Fruit fly (Drosophila melanogaster) whole organism, prepupa: ENCODE data around the gene CG9727.

Source experiments
- Blimp-1 ChIP-seq: fragments of 200-800 bp; sonication (Bioruptor generic); optimal IDR thresholded peaks from 3 replicates; lab custom pipeline; 2017; ENCODE audit warnings: missing biosample characterization, missing genetic modification characterization, mild to moderate bottlenecking, moderate library complexity, missing genetic modification reagents
- CG3032 ChIP-seq: fragments of 200-800 bp; optimal IDR thresholded peaks from 2 replicates; lab custom pipeline; 2019; ENCODE audit warnings: missing biosample characterization, mild to moderate bottlenecking, missing genetic modification characterization, moderate library complexity
- CG7368 ChIP-seq: fragments of 200-800 bp; sonication (Bioruptor generic); optimal IDR thresholded peaks from 3 replicates; lab custom pipeline; 2016; ENCODE audit warnings: missing biosample characterization, missing genetic modification characterization
- CG8632 ChIP-seq: fragments of 200-800 bp; sonication (Bioruptor generic); optimal IDR thresholded peaks from 3 replicates; lab custom pipeline; 2016; ENCODE audit warnings: missing biosample characterization, missing genetic modification characterization
- Ets21C ChIP-seq: fragments of 200-800 bp; sonication (Bioruptor generic); optimal IDR thresholded peaks from 3 replicates; lab custom pipeline; 2016; ENCODE audit warnings: missing biosample characterization, missing genetic modification characterization
- OdsH ChIP-seq: fragments of 200-800 bp; sonication (Bioruptor generic); optimal IDR thresholded peaks from 3 replicates; lab custom pipeline; 2016; ENCODE audit warnings: missing biosample characterization, missing genetic modification characterization
- lz ChIP-seq: fragments of 200-800 bp; sonication (Bioruptor generic); optimal IDR thresholded peaks from 3 replicates; lab custom pipeline; 2016; ENCODE audit warnings: missing biosample characterization, missing genetic modification characterization
- spab ChIP-seq: fragments of 200-800 bp; sonication (Bioruptor generic); optimal IDR thresholded peaks from 2 replicates; lab custom pipeline; 2017; ENCODE audit warnings: missing biosample characterization, mild to moderate bottlenecking, missing genetic modification characterization, missing genetic modification reagents

- TF ChIP-seq spab (GFP tag; lab: Kevin White, UChicago) (no peak), CG7368 (GFP tag; lab: Kevin White, UChicago) (no peak), CG8632 (no peak), Blimp-1 (GFP tag; lab: Kevin White, UChicago) (no peak), CG3032 (tag; lab: Kevin White, UChicago) (no peak), lz (no peak), Ets21C (GFP tag; lab: Kevin White, UChicago) (no peak), OdsH (GFP tag; lab: Kevin White, UChicago) (no peak)
Measured at dm6 chr3R:6408467-6408866, 48.0 kb downstream of the CG9727 start.
